Worm (Caenorhabditis elegans) whole organism, L1 larva: Measurements from ENCODE around the gene R05F9.11.

Source experiments
- C34B4.2 ChIP-seq: sonication (generic microtip); optimal IDR thresholded peaks from 2 replicates; lab custom pipeline; 2017; ENCODE audit warnings: mild to moderate bottlenecking, missing genetic modification characterization, missing compliant biosample characterization
- F16B12.6 ChIP-seq: fragments of 150-350 bp; optimal IDR thresholded peaks from 2 replicates; lab custom pipeline; 2014; ENCODE audit warnings: missing biosample characterization, missing genetic modification characterization
- aha-1 ChIP-seq: fragments of 150-350 bp; optimal IDR thresholded peaks from 2 replicates; lab custom pipeline; 2014; ENCODE audit warnings: missing biosample characterization, missing genetic modification characterization
- aly-2 ChIP-seq: fragments of 150-350 bp; optimal IDR thresholded peaks from 2 replicates; lab custom pipeline; 2014; ENCODE audit warnings: missing biosample characterization, missing genetic modification characterization
- blmp-1 ChIP-seq: fragments of 150-350 bp; optimal IDR thresholded peaks from 2 replicates; lab custom pipeline; 2014; ENCODE audit warnings: missing biosample characterization, missing genetic modification characterization
- ceh-63 ChIP-seq: fragments of 200-800 bp; sonication (Bioruptor generic); optimal IDR thresholded peaks from 2 replicates; lab custom pipeline; 2018; ENCODE audit warnings: mild to moderate bottlenecking, missing genetic modification characterization, missing compliant biosample characterization
- ceh-8 ChIP-seq: fragments of 200-800 bp; sonication (Bioruptor generic); optimal IDR thresholded peaks from 2 replicates; lab custom pipeline; 2018; ENCODE audit warnings: mild to moderate bottlenecking, missing genetic modification characterization, moderate library complexity, missing compliant biosample characterization
- ceh-88 ChIP-seq: fragments of 200-800 bp; sonication (Bioruptor generic); IDR thresholded peaks from 2 replicates; pipeline ENCODE4 v1.3.6; 2022; ENCODE audit warnings: missing genetic modification characterization, missing compliant biosample characterization
- efl-1 ChIP-seq, 4 experiments: fragments of 150-350 bp; optimal IDR thresholded peaks in 3 of 4; peaks in 1 of 4; 1 replicate in 1 of 4; 2 replicates in 3 of 4; lab custom pipeline; 2014; ENCODE audit warnings: missing biosample characterization in 2 of 4, missing genetic modification characterization in 2 of 4, missing genetic modification reagents in 2 of 4
- efl-3 ChIP-seq: fragments of 200-800 bp; sonication (Bioruptor generic); optimal IDR thresholded peaks from 2 replicates; lab custom pipeline; 2018; ENCODE audit warnings: mild to moderate bottlenecking, missing genetic modification characterization, missing compliant biosample characterization
- elt-2 ChIP-seq: sonication (generic microtip); optimal IDR thresholded peaks from 2 replicates; lab custom pipeline; 2016; ENCODE audit warnings: missing genetic modification characterization, mild to moderate bottlenecking, inconsistent platforms, missing compliant biosample characterization, missing genetic modification reagents
- elt-3 ChIP-seq, 6 experiments: fragments of 150-350 bp in 1 of 6; sonication (generic microtip); optimal IDR thresholded peaks; 2 replicates each; lab custom pipeline; 2017 to 2018; ENCODE audit warnings: missing biosample characterization in 6 of 6, missing genetic modification characterization in 6 of 6, inconsistent platforms in 1 of 6
- ets-5 ChIP-seq: fragments of 200-800 bp; sonication (Bioruptor generic); IDR thresholded peaks from 2 replicates; pipeline ENCODE4 v1.3.6; 2022; ENCODE audit warnings: missing genetic modification characterization, missing compliant biosample characterization
- fkh-8 ChIP-seq: sonication (generic microtip); optimal IDR thresholded peaks from 2 replicates; lab custom pipeline; 2016; ENCODE audit warnings: mild to moderate bottlenecking, missing genetic modification characterization, missing compliant biosample characterization
- fos-1 ChIP-seq: fragments of 150-350 bp; optimal IDR thresholded peaks from 2 replicates; lab custom pipeline; 2014; ENCODE audit warnings: missing biosample characterization, missing genetic modification characterization
- grh-1 ChIP-seq: fragments of 200-800 bp; sonication (Bioruptor generic); IDR thresholded peaks from 2 replicates; pipeline ENCODE4 v1.3.6; 2022; ENCODE audit warnings: missing genetic modification reagents, missing genetic modification characterization, missing compliant biosample characterization
- hlh-4 ChIP-seq: sonication (generic microtip); optimal IDR thresholded peaks from 2 replicates; lab custom pipeline; 2016; ENCODE audit warnings: mild to moderate bottlenecking, missing genetic modification characterization, missing compliant biosample characterization
- lin-13 ChIP-seq: fragments of 150-350 bp; optimal IDR thresholded peaks from 2 replicates; lab custom pipeline; 2014; ENCODE audit warnings: missing biosample characterization, missing genetic modification reagents, missing genetic modification characterization
- lin-14 ChIP-seq: fragments of 200-800 bp; sonication (Bioruptor generic); optimal IDR thresholded peaks from 2 replicates; lab custom pipeline; 2018; ENCODE audit warnings: mild to moderate bottlenecking, missing genetic modification characterization, moderate library complexity, missing compliant biosample characterization
- lin-35 ChIP-seq, 2 experiments: fragments of 150-350 bp; optimal IDR thresholded peaks; 2 replicates each; lab custom pipeline; 2014; ENCODE audit warnings: missing biosample characterization in 2 of 2, missing genetic modification characterization in 2 of 2, missing genetic modification reagents in 2 of 2
- lin-39 ChIP-seq: fragments of 150-350 bp; optimal IDR thresholded peaks from 2 replicates; lab custom pipeline; 2014; ENCODE audit warnings: missing biosample characterization, missing genetic modification reagents, missing genetic modification characterization
- mef-2 ChIP-seq: fragments of 150-350 bp; optimal IDR thresholded peaks from 2 replicates; lab custom pipeline; 2014; ENCODE audit warnings: missing biosample characterization, missing genetic modification characterization
- mep-1 ChIP-seq: fragments of 150-350 bp; optimal IDR thresholded peaks from 2 replicates; lab custom pipeline; 2014; ENCODE audit warnings: missing biosample characterization, missing genetic modification characterization
- nhr-12 ChIP-seq: sonication (generic microtip); optimal IDR thresholded peaks from 2 replicates; lab custom pipeline; 2017; ENCODE audit warnings: missing biosample characterization, missing genetic modification characterization
- nhr-28 ChIP-seq: fragments of 150-350 bp; optimal IDR thresholded peaks from 2 replicates; lab custom pipeline; 2014; ENCODE audit warnings: missing biosample characterization, missing genetic modification characterization
- nhr-76 ChIP-seq: sonication (generic microtip); optimal IDR thresholded peaks from 2 replicates; lab custom pipeline; 2017; ENCODE audit warnings: missing biosample characterization, missing genetic modification characterization
- nhr-85 ChIP-seq: sonication (generic microtip); peaks from one replicate; lab custom pipeline; 2016; ENCODE audit warnings: missing genetic modification characterization, inconsistent platforms, missing compliant biosample characterization
- nhr-90 ChIP-seq: sonication (generic microtip); optimal IDR thresholded peaks from 2 replicates; lab custom pipeline; 2016; ENCODE audit warnings: mild to moderate bottlenecking, missing genetic modification characterization, missing compliant biosample characterization; ENCODE audit not compliant: poor library complexity
- rnt-1 ChIP-seq: sonication (generic microtip); optimal IDR thresholded peaks from 2 replicates; lab custom pipeline; 2016; ENCODE audit warnings: mild to moderate bottlenecking, missing genetic modification characterization, moderate library complexity, missing compliant biosample characterization
- snu-23 ChIP-seq: sonication (generic microtip); optimal IDR thresholded peaks from 2 replicates; lab custom pipeline; 2016; ENCODE audit warnings: missing genetic modification characterization, missing compliant biosample characterization
- sptf-1 ChIP-seq: fragments of 150-350 bp; optimal IDR thresholded peaks from 2 replicates; lab custom pipeline; 2014; ENCODE audit warnings: missing biosample characterization, missing genetic modification characterization
- swsn-7 ChIP-seq: sonication (generic microtip); optimal IDR thresholded peaks from 2 replicates; lab custom pipeline; 2016; ENCODE audit warnings: missing genetic modification characterization, missing compliant biosample characterization
- tlp-1 ChIP-seq: fragments of 150-350 bp; optimal IDR thresholded peaks from 2 replicates; lab custom pipeline; 2014; ENCODE audit warnings: missing biosample characterization, missing genetic modification characterization
- unc-30 ChIP-seq: sonication (generic microtip); optimal IDR thresholded peaks from 2 replicates; lab custom pipeline; 2017; ENCODE audit warnings: missing biosample characterization, missing genetic modification characterization
- unc-98 ChIP-seq: fragments of 200-800 bp; sonication (Bioruptor generic); IDR thresholded peaks from 2 replicates; pipeline ENCODE4 v1.3.6; 2022; ENCODE audit warnings: missing genetic modification characterization, missing compliant biosample characterization
- vab-15 ChIP-seq: sonication (generic microtip); optimal IDR thresholded peaks from 2 replicates; lab custom pipeline; 2017; ENCODE audit warnings: missing genotype, mild to moderate bottlenecking, missing genetic modification characterization, missing compliant biosample characterization
- xbp-1 ChIP-seq: sonication (generic microtip); optimal IDR thresholded peaks from 2 replicates; lab custom pipeline; 2016; ENCODE audit warnings: missing genetic modification characterization, missing compliant biosample characterization
- ztf-11 ChIP-seq, 2 experiments: sonication (generic microtip); optimal IDR thresholded peaks; 2 replicates each; lab custom pipeline; 2016 to 2017; ENCODE audit warnings: missing genetic modification characterization in 2 of 2, missing biosample characterization in 1 of 2, missing compliant biosample characterization in 1 of 2

Gene R05F9.11

DNA sequence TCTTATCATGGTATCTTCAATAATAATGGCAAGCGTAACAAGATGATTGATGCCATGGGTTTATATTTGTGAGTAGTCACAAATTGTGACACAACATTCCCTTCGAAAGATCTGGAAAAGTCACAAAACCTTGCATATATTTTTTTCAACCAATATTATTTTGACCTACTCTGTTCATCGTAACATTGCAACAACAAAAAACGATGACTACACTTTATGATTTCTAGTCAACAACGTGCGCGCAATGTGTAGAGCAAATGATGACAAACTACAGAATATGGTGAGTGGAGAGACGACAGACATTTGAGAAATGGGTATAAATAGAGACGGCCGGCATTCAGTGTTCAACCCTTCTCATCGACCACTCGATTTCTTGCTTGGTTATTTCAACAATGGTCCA, 32.3 kb downstream of the R05F9.11 start, which contains the start of gene gst-7 (continued):
- TF ChIP-seq mef-2 (tag; lab: Kevin White, UChicago) (no peak), ztf-11 (tag; optimal IDR thresholded peaks at IDR 0.05; lab: Kevin White, UChicago) (no peak), grh-1 (no peak), aha-1 (no peak), efl-3 (no peak), sptf-1 (tag; lab: Kevin White, UChicago) (no peak), nhr-90 (peak; percentile 19), ceh-88 (no peak), F16B12.6 (tag; lab: Kevin White, UChicago) (no peak), C34B4.2 (no peak), nhr-76 (tag; lab: Kevin White, UChicago) (no peak), swsn-7 (no peak)

DNA sequence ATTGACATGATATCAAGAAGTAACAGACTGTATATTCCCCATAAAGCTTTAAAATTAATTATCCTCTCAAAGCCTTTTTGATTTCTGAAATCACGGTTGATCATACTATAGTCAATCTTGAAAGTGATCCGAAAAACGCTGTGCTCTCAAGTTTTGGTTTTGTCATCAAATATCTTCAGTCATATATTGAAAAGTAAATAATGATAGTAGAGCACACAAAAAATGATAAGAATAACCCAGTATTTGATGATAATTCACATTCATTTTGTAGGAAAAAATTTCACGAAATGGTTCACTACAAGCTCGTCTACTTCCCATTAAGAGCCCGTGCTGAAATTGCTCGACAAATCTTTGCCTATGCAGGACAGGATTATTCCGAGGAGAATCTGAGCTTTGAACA, 34.4 kb downstream of the R05F9.11 start, which contains the start of gene gst-6:
TSS of gene gst-6 (plus strand) at position 263 of the 400 bp plus-strand sequence.
- peak; percentile 63 for TF ChIP-seq elt-2 (tag; lab: Kevin White, UChicago)
- TF ChIP-seq efl-1 (optimal IDR thresholded peaks at IDR 0.05; lab: Kevin White, UChicago): no peak
- no peak for TF ChIP-seq efl-1 (GFP tag; optimal IDR thresholded peaks at IDR 0.05 in 1 of 2; lab: Kevin White, UChicago)
- TF ChIP-seq, all 84 proteins: peak for 1

DNA sequence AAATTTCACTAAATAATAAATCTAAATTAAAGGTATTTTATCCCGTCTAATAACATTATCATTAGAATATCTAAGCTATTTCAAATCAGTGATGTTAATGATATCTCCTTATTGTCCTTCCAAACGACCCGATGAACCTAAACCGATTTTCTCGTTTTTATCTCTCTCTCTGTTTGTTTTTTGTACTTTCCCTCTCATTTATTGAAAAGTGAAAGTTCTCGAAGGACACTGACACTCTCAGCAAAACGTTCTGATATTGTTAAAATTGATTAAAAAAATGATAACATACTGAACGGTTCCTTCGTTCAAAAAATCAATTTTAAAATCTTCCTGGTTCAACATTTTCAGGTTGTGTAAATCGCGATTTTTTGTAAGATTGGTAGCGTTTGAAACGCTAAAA, 37.9 kb downstream of the R05F9.11 start, which contains the start of gene F11G11.13:
TSS of gene F11G11.13 (minus strand) at position 89 of the 400 bp plus-strand sequence.
- peak in 1 of 6 experiments; percentile 7 for TF ChIP-seq elt-3 (tag; optimal IDR thresholded peaks at IDR 0.05; lab: Kevin White, UChicago)
- peak; percentile 90 for TF ChIP-seq blmp-1 (tag; lab: Kevin White, UChicago)
- no peak for TF ChIP-seq ets-5 (GFP tag; lab: Robert Waterston, UW)
- TF ChIP-seq nhr-85 (tag; lab: Kevin White, UChicago): peak; percentile 55

DNA sequence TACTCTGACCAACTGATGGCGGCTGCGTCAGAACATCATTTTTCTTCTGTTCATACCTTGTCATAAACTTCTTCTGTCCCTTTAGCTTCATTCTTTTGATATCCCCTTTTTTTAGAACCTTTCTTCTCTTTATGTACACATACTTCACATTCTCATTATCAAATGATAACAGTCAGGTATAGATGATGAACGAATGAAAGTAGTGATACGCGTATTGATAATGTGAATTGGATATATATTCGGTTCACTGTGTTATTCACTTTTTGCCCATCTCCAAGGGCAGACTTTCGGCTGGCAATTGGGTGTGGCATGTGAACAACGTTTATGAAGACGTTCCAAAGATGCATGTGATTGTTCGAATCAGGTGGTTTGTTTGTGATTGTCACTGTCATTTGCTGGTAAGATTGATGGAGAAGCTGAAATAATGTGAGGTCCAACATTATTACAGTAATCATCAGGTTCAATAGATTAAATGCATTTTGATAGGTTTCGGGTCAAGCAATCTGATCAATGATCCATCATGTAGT, 39.6 kb downstream of the R05F9.11 start, which contains the start of gene F11G11.15:
TSS of gene F11G11.15 (plus strand) at position 511 of the 527 bp plus-strand sequence.
- TF ChIP-seq aly-2 (tag; lab: Kevin White, UChicago): no peak
- TF ChIP-seq ceh-8 (GFP tag; lab: Kevin White, UChicago): no peak
- no peak for TF ChIP-seq vab-15 (tag; lab: Kevin White, UChicago)
- TF ChIP-seq fos-1: no peak
- TF ChIP-seq tlp-1 (tag; lab: Kevin White, UChicago): no peak
- TF ChIP-seq blmp-1 (tag; lab: Kevin White, UChicago): peak; percentile 77
- no peak for TF ChIP-seq nhr-28 (tag; lab: Kevin White, UChicago)
- peak in 1 of 6 experiments; percentile 5 for TF ChIP-seq elt-3 (tag; optimal IDR thresholded peaks at IDR 0.05; lab: Kevin White, UChicago)

DNA sequence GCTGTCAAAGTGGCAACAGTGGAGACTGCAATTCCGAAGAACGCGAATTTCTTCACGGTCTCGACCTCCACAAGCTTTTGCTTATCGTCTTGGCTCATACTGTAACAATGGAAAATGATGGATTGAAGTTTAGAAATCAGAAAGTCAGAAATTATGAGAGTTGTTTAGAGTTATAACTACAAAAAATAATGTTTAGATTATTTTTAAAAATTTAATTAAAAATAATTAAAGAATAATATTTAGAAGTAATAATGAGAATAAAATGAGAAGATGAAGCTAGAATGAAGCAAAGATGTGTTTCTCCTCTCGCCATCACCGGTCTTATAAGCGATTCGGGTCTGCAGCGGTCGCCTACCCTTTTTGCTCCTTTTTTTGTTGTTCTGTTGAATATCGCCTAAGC, 41.0 kb downstream of the R05F9.11 start, which contains the start of gene col-73:
TSS of gene col-73 (minus strand) at position 101 of the 400 bp plus-strand sequence.
- no peak for TF ChIP-seq lin-35 (GFP tag; optimal IDR thresholded peaks at IDR 0.05; lab: Kevin White, UChicago)
- TF ChIP-seq lin-13 (GFP tag; lab: Kevin White, UChicago): no peak
- TF ChIP-seq ceh-63 (GFP tag; lab: Kevin White, UChicago): no peak
- TF ChIP-seq fkh-8 (tag; lab: Kevin White, UChicago): no peak
- no peak for TF ChIP-seq unc-98 (GFP tag; lab: Robert Waterston, UW)
- TF ChIP-seq snu-23 (GFP tag; lab: Kevin White, UChicago): no peak
- TF ChIP-seq hlh-4 (tag; lab: Kevin White, UChicago): no peak
- TF ChIP-seq vab-15 (tag; lab: Kevin White, UChicago): no peak
- TF ChIP-seq rnt-1 (tag; lab: Kevin White, UChicago): no peak
- no peak for TF ChIP-seq nhr-12 (tag; lab: Kevin White, UChicago)
- no peak for TF ChIP-seq ztf-11 (tag; optimal IDR thresholded peaks at IDR 0.05; lab: Kevin White, UChicago)
- TF ChIP-seq lin-14 (GFP tag; lab: Kevin White, UChicago): no peak
- TF ChIP-seq lin-39: no peak
- TF ChIP-seq unc-30 (tag; lab: Kevin White, UChicago): no peak
- TF ChIP-seq mep-1 (tag; lab: Kevin White, UChicago): no peak
- no peak for TF ChIP-seq ceh-88
- TF ChIP-seq xbp-1 (tag; lab: Kevin White, UChicago): no peak
